Worm (Caenorhabditis elegans) whole organism, young adult: Measurements from ENCODE around the gene AC3.12.

Source experiments
- B0336.3 ChIP-seq: fragments of 200-800 bp; sonication (Bioruptor generic); IDR thresholded peaks from 2 replicates; pipeline ENCODE4 v1.3.6; 2022; ENCODE audit warnings: missing genetic modification characterization, missing compliant biosample characterization
- C06A6.2 ChIP-seq: fragments of 200-800 bp; sonication (Bioruptor generic); conservative IDR thresholded peaks from 2 replicates; pipeline ENCODE4 v1.3.6; 2022; ENCODE audit warnings: missing genetic modification characterization, missing compliant biosample characterization
- F23B12.7 ChIP-seq: sonication (generic microtip); optimal IDR thresholded peaks from 2 replicates; lab custom pipeline; 2017; ENCODE audit warnings: missing genetic modification characterization, mild to moderate bottlenecking, missing compliant biosample characterization, antibody characterized with exemption, moderate library complexity; ENCODE audit not compliant: insufficient read depth
- F37B4.10 ChIP-seq: fragments of 200-800 bp; sonication (Bioruptor generic); IDR thresholded peaks from 2 replicates; pipeline ENCODE4 v1.3.6; 2022; ENCODE audit warnings: missing genetic modification characterization, missing compliant biosample characterization
- F57C9.4 ChIP-seq: sonication (generic microtip); optimal IDR thresholded peaks from 2 replicates; lab custom pipeline; 2017; ENCODE audit warnings: mild to moderate bottlenecking, missing genetic modification characterization, missing compliant biosample characterization
- K11D2.4 ChIP-seq: fragments of 200-800 bp; sonication (Bioruptor generic); IDR thresholded peaks from 2 replicates; pipeline ENCODE4 v1.3.6; 2022; ENCODE audit warnings: missing genetic modification reagents, missing genetic modification characterization, missing compliant biosample characterization
- Y95B8A.8 ChIP-seq: fragments of 200-800 bp; sonication (Bioruptor generic); IDR thresholded peaks from 2 replicates; pipeline ENCODE4 v1.3.6; 2022; ENCODE audit warnings: missing genetic modification reagents, missing genetic modification characterization, missing compliant biosample characterization
- ccch-3 ChIP-seq: fragments of 200-800 bp; sonication (Bioruptor generic); optimal IDR thresholded peaks from 2 replicates; lab custom pipeline; 2018; ENCODE audit warnings: mild to moderate bottlenecking, missing genetic modification characterization, missing compliant biosample characterization
- cebp-1 ChIP-seq, 2 experiments: fragments of 200-800 bp in 1 of 2; sonication (Bioruptor generic) in 1 of 2; sonication (generic microtip) in 1 of 2; IDR thresholded peaks in 1 of 2; optimal IDR thresholded peaks in 1 of 2; 2 replicates each; pipeline versions ENCODE4 v1.3.6 to Lab custom; 2017 to 2022; ENCODE audit warnings: missing compliant biosample characterization in 2 of 2, missing genetic modification characterization in 2 of 2, mild to moderate bottlenecking in 1 of 2, missing genetic modification reagents in 1 of 2, moderate library complexity in 1 of 2
- dox-1 ChIP-seq: fragments of 200-800 bp; sonication (Bioruptor generic); IDR thresholded peaks from 2 replicates; pipeline ENCODE4 v1.3.6; 2022; ENCODE audit warnings: missing genetic modification reagents, missing genetic modification characterization, missing compliant biosample characterization
- egrh-3 ChIP-seq: fragments of 200-800 bp; sonication (Bioruptor generic); IDR thresholded peaks from 2 replicates; pipeline ENCODE4 v1.3.6; 2022; ENCODE audit warnings: missing genetic modification reagents, missing genetic modification characterization, missing compliant biosample characterization
- ets-4 ChIP-seq: fragments of 200-800 bp; sonication (Bioruptor generic); optimal IDR thresholded peaks from 2 replicates; lab custom pipeline; 2018; ENCODE audit warnings: mild to moderate bottlenecking, missing genetic modification characterization, missing compliant biosample characterization
- fkh-3 ChIP-seq: sonication (generic microtip); optimal IDR thresholded peaks from 2 replicates; lab custom pipeline; 2016; ENCODE audit warnings: mild to moderate bottlenecking, missing genetic modification characterization, missing compliant biosample characterization
- gei-17 ChIP-seq: fragments of 200-800 bp; sonication (Bioruptor generic); optimal IDR thresholded peaks from 2 replicates; lab custom pipeline; 2018; ENCODE audit warnings: mild to moderate bottlenecking, missing genetic modification characterization, missing compliant biosample characterization
- hlh-12 ChIP-seq: sonication (generic microtip); optimal IDR thresholded peaks from 2 replicates; lab custom pipeline; 2016; ENCODE audit warnings: missing genetic modification characterization, missing compliant biosample characterization
- hmg-1.2 ChIP-seq: fragments of 200-800 bp; sonication (Bioruptor generic); IDR thresholded peaks from 2 replicates; pipeline ENCODE4 v1.3.6; 2022; ENCODE audit warnings: missing genetic modification reagents, missing genetic modification characterization, missing compliant biosample characterization
- let-526 ChIP-seq: fragments of 200-800 bp; sonication (Bioruptor generic); IDR thresholded peaks from 2 replicates; pipeline ENCODE4 v1.3.6; 2022; ENCODE audit warnings: missing genetic modification reagents, missing genetic modification characterization, missing compliant biosample characterization
- let-607 ChIP-seq, 2 experiments: fragments of 200-800 bp in 1 of 2; sonication (Bioruptor generic) in 1 of 2; sonication (generic microtip) in 1 of 2; optimal IDR thresholded peaks; 2 replicates each; lab custom pipeline; 2016 to 2018; ENCODE audit warnings: mild to moderate bottlenecking in 2 of 2, missing compliant biosample characterization in 2 of 2, missing genetic modification characterization in 2 of 2, moderate library complexity in 2 of 2, missing genotype in 1 of 2
- lin-54 ChIP-seq: fragments of 200-800 bp; sonication (Bioruptor generic); optimal IDR thresholded peaks from 2 replicates; lab custom pipeline; 2018; ENCODE audit warnings: mild to moderate bottlenecking, missing genetic modification characterization, missing compliant biosample characterization
- lsl-1 ChIP-seq: fragments of 200-800 bp; sonication (Bioruptor generic); optimal IDR thresholded peaks from 2 replicates; lab custom pipeline; 2018; ENCODE audit warnings: mild to moderate bottlenecking, missing genetic modification characterization, moderate library complexity, missing compliant biosample characterization
- madf-3 ChIP-seq: fragments of 200-800 bp; sonication (Bioruptor generic); IDR thresholded peaks from 2 replicates; pipeline ENCODE4 v1.3.6; 2022; ENCODE audit warnings: missing genetic modification reagents, missing genetic modification characterization, missing compliant biosample characterization
- mes-4 ChIP-seq: sonication (generic microtip); optimal IDR thresholded peaks from 2 replicates; lab custom pipeline; 2016; ENCODE audit warnings: missing genotype, missing genetic modification characterization, missing compliant biosample characterization
- mxl-1 ChIP-seq: sonication (generic microtip); optimal IDR thresholded peaks from 2 replicates; lab custom pipeline; 2016; ENCODE audit warnings: missing genetic modification characterization, missing compliant biosample characterization
- nfya-2 ChIP-seq: fragments of 200-800 bp; sonication (Bioruptor generic); IDR thresholded peaks from 2 replicates; pipeline ENCODE4 v1.3.6; 2022; ENCODE audit warnings: missing genetic modification reagents, missing genetic modification characterization, missing compliant biosample characterization
- nhr-80 ChIP-seq: sonication (generic microtip); optimal IDR thresholded peaks from 2 replicates; lab custom pipeline; 2016; ENCODE audit warnings: missing genetic modification characterization, missing compliant biosample characterization
- rcor-1 ChIP-seq: fragments of 200-800 bp; sonication (Bioruptor generic); IDR thresholded peaks from 2 replicates; pipeline ENCODE4 v1.3.6; 2022; ENCODE audit warnings: missing genetic modification reagents, missing genetic modification characterization, missing compliant biosample characterization
- sea-2 ChIP-seq: fragments of 200-800 bp; sonication (Bioruptor generic); IDR thresholded peaks from 2 replicates; pipeline ENCODE4 v1.3.6; 2022; ENCODE audit warnings: missing genetic modification characterization, missing compliant biosample characterization
- snpc-3.4 ChIP-seq: sonication (generic microtip); optimal IDR thresholded peaks from 2 replicates; lab custom pipeline; 2017; ENCODE audit warnings: missing genetic modification characterization, mild to moderate bottlenecking, missing compliant biosample characterization, antibody characterized with exemption, moderate library complexity, missing genotype, missing genetic modification reagents
- snpc-4 ChIP-seq, 5 experiments: fragments of 150-350 bp in 1 of 5; sonication (generic microtip) in 4 of 5; optimal IDR thresholded peaks; 2 replicates each; lab custom pipeline; 2014 to 2018; ENCODE audit warnings: missing genetic modification characterization in 5 of 5, missing biosample characterization in 3 of 5, antibody characterized with exemption in 2 of 5, mild to moderate bottlenecking in 2 of 5, missing compliant biosample characterization in 2 of 5, missing genotype in 2 of 5, moderate library complexity in 2 of 5, missing genetic modification reagents in 1 of 5
- tbp1 ChIP-seq: fragments of 200-800 bp; sonication (Bioruptor generic); optimal IDR thresholded peaks from 2 replicates; lab custom pipeline; 2018; ENCODE audit warnings: mild to moderate bottlenecking, missing genetic modification characterization, missing compliant biosample characterization
- tlf-1 ChIP-seq: fragments of 200-800 bp; sonication (Bioruptor generic); optimal IDR thresholded peaks from 2 replicates; lab custom pipeline; 2018; ENCODE audit warnings: mild to moderate bottlenecking, missing genetic modification characterization, missing compliant biosample characterization
- ztf-28 ChIP-seq: fragments of 200-800 bp; sonication (Bioruptor generic); IDR thresholded peaks from 2 replicates; pipeline ENCODE4 v1.3.6; 2022; ENCODE audit warnings: missing genetic modification reagents, missing genetic modification characterization, missing compliant biosample characterization

AC3.12 gene

DNA sequence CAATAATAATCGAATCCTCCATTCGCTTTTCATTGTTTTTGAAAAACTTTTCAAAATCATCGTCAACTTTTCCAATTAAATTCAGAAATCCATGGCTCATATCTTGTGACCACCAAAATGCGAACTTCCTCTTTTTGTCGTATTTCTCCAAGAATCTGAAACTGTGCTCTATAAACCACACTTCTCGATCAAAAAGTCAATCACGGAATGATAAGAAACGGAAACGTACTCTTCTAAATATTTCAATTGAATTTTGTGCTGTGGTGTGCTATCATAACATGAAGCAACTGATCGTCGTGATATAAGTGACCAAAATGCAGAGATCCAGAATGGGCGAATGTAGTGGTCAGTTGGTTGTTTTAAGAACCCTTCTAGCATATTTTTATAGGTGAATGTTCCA is 25.5 kb upstream of the AC3.12 start:
- TF ChIP-seq mxl-1 (tag; lab: Kevin White, UChicago): no peak
- TF ChIP-seq nhr-80 (tag; lab: Kevin White, UChicago): peak; percentile 74
- no peak for TF ChIP-seq rcor-1 (GFP tag; lab: Robert Waterston, UW)

DNA sequence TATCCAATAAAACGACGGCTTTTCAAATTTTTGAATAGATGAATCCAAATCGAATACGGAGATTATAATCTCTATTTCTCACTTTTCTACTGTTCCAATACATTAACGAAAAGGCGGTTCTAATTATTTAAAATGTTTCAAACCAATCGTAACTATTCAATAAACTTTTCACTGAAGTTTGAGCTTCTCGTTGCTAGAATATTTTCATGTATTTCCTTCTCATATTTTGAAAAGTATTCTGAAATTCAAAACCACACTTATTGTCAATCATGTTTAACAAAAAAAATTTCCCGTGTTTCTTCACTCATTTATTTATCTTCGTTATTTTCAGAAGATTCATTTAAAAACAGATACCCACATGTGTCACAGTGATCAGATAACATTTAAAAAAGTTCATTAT is 23.6 kb upstream of the AC3.12 start, which contains the start of gene F15H10.8:
Gene F15H10.8, minus strand, starts transcription at position 101 of the 400 bp plus-strand sequence.
- no peak for TF ChIP-seq F23B12.7 (tag; lab: Kevin White, UChicago)
- no peak for TF ChIP-seq ccch-3 (GFP tag; lab: Kevin White, UChicago)
- TF ChIP-seq F37B4.10 (GFP tag; lab: Robert Waterston, UW): no peak

DNA sequence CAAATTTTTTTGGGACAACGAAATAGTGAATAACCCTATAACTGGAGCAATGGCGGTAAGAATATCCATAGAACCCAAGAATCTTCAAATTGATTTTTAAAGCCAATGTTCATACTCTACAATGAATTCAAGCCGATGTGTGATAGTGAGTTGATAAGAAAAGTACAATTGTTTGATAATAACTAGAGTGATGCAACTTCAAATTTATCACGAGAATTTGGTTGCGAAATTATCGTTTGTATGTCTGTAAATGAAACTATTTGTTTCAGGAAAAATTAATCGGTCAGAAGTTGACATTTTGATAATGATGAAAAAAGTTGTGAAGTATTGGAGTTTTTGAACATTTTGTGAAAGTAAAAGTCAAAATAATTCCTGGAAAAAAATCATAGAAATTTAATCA is 20.1 kb upstream of the AC3.12 start:
- TF ChIP-seq cebp-1 (GFP tag; IDR thresholded peaks at IDR 0.05; lab: Robert Waterston, UW) (peak; percentile 84), cebp-1 (tag; optimal IDR thresholded peaks at IDR 0.05; lab: Kevin White, UChicago) (peak; percentile 86), let-607 (tag; optimal IDR thresholded peaks at IDR 0.05; lab: Kevin White, UChicago) (no peak), ets-4 (peak; percentile 32), K11D2.4 (no peak), F57C9.4 (tag; lab: Kevin White, UChicago) (no peak), nhr-80 (tag; lab: Kevin White, UChicago) (peak; percentile 93)

DNA sequence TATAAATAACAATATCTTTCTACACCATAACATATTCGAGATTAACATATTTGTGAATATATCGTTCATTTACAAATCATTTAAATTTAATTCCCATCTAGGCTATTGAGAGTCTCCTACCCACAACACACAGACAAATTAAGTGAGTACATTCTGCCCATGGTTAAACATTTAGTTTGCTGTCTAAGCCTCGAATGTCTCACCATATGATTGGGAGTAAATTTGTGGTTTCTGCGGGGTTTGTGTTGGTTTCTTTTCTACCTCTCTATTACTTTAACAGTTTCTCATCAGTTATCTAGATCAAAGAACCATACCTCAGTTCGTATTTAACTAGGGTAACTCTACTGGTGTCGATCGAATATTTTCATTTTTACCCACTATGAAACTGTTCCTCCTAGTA is 19.2 kb upstream of the AC3.12 start, which contains the start of gene ugt-2:
Gene ugt-2, plus strand, starts transcription at position 371 of the 400 bp plus-strand sequence.
- no peak for TF ChIP-seq gei-17 (GFP tag; lab: Kevin White, UChicago)
- no peak for TF ChIP-seq ccch-3 (GFP tag; lab: Kevin White, UChicago)
- TF ChIP-seq nhr-80 (tag; lab: Kevin White, UChicago): peak; percentile 42

DNA sequence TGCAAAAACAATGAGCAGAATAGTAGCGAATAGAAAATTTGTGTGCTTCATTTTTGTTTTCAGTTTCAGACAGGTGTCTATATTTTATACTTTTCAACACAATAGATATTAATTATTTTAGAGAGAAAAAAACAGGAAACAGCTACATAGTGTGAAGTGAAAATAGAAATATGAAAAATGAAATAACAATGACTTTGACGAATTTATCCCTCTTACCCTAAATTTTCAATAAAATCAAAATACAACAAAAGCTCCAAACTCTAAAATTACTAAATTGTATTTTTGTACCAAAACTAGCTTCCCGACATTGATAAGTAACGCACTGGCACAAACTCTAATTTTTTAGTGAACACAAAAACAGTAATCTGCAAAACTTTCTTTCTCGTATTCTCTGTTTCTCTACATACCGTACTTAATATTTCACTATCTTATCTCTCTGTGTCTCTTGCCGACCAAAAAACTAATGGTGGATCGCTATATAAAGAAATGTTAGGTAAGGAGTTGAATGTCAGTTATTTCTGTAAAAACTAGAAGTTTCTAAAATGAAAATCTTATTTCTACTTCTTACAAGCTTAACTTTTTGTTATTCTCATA is 16.1 kb upstream of the AC3.12 start, which contains the start of the genes col-151 and ugt-1:
Gene col-151, minus strand, starts transcription at position 51 of the 594 bp plus-strand sequence.
Gene ugt-1, plus strand, starts transcription at position 491 of the 594 bp plus-strand sequence.
- TF ChIP-seq snpc-4 (GFP tag; optimal IDR thresholded peaks at IDR 0.05; lab: Kevin White, UChicago): no peak
- TF ChIP-seq snpc-4 (tag; optimal IDR thresholded peaks at IDR 0.05; lab: Kevin White, UChicago): no peak
- TF ChIP-seq hmg-1.2 (GFP tag; lab: Robert Waterston, UW): peak; percentile 82
- no peak for TF ChIP-seq tbp1 (GFP tag; lab: Kevin White, UChicago)
- peak; percentile 48 for TF ChIP-seq nhr-80 (tag; lab: Kevin White, UChicago)
- no peak for TF ChIP-seq dox-1
- TF ChIP-seq, all 124 proteins: peak for 2

DNA sequence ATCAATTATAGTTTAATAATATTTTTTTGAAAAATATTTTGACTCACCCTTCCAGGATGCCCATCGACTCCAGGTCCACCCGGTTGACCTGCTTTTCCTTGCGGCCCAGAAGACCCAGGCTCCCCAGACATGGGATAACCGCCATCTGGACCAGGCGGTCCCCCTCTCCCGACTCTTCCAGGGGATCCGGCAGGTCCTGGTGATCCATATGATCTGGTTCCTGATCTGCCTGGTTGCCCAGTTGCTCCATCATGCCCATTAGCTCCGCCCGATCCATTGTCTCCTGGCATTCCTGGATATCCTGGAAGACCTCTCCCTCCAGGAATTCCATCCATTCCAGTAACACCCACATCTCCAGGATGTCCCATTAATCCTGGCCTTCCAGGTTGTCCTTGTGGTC is 14.5 kb upstream of the AC3.12 start:
- TF ChIP-seq tbp1 (GFP tag; lab: Kevin White, UChicago) (no peak), madf-3 (no peak)

DNA sequence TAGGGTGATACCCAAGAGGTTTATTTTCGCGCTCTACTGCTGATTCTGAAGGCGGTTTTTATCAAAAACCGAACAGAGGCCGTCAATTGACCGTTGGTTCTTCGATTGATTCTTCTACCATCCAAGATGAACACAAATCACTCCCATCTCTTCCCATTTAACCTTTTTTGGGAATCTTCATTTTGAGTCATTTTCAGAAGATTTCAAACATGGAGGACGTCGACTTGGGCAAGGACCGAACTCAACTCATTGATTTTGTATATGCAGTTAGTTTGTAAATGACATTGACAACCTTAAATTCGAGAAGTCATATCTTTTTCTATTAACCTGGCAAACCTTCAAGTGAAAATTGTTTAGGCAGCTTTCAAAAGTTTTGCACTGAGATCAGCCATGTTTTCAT is 9.1 kb upstream of the AC3.12 start, which contains the start of gene AC3.5:
Gene AC3.5, plus strand, starts transcription at position 210 of the 400 bp plus-strand sequence.
- TF ChIP-seq Y95B8A.8 (GFP tag; lab: Robert Waterston, UW) (no peak), let-607 (tag; optimal IDR thresholded peaks at IDR 0.05; lab: Kevin White, UChicago) (no peak), B0336.3 (GFP tag; lab: Robert Waterston, UW) (no peak), mxl-1 (tag; lab: Kevin White, UChicago) (no peak), egrh-3 (GFP tag; lab: Robert Waterston, UW) (no peak), ztf-28 (GFP tag; lab: Robert Waterston, UW) (no peak), snpc-4 (GFP tag; optimal IDR thresholded peaks at IDR 0.05; lab: Kevin White, UChicago) (no peak), snpc-4 (tag; optimal IDR thresholded peaks at IDR 0.05; lab: Kevin White, UChicago) (no peak), lin-54 (GFP tag; lab: Kevin White, UChicago) (no peak), C06A6.2 (GFP tag; lab: Robert Waterston, UW) (no peak), tlf-1 (no peak), lsl-1 (GFP tag; lab: Kevin White, UChicago) (no peak), K11D2.4 (no peak), mes-4 (tag; lab: Kevin White, UChicago) (no peak), nfya-2 (GFP tag; lab: Robert Waterston, UW) (no peak), sea-2 (no peak), hlh-12 (tag; lab: Kevin White, UChicago) (no peak), fkh-3 (tag; lab: Kevin White, UChicago) (no peak), let-526 (GFP tag; lab: Robert Waterston, UW) (no peak), snpc-3.4 (no peak)
